Fruit fly (Drosophila melanogaster) ovary, adult (tissue): ENCODE results near the gene Dis3.

Experiments
- CG17801 ChIP-seq: fragments of 200-800 bp; optimal IDR thresholded peaks from 2 replicates; lab custom pipeline; 2019; ENCODE audit warnings: missing biosample characterization, mild to moderate bottlenecking, missing genetic modification characterization, moderate library complexity; ENCODE audit not compliant: partially characterized antibody

The Dis3 gene

DNA sequence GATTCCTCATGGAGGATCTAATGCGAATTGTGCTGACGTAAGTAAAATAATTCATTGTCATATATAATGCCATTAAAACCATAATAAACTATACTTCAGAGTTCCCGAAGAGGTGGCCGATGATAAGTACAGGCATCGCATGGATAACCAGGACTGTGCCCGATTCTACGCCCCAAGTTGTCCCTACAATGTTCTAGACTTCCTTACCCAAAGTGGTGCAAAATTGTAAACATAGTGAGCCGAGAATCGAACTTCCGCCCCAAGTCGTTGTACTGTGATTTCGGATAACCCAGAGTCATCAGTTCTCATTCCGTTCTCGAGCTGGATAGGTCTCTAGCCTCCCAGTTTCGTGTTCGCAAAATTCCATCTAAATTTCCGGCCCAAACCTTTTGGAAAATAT, 29.6 kb downstream of the Dis3 start, which contains the start of gene CG33340:
Gene CG33340 (plus strand): TSS at position 301 of the 400 bp plus-strand sequence.
- no peak for TF ChIP-seq CG17801 (GFP tag; lab: Kevin White, UChicago)

DNA sequence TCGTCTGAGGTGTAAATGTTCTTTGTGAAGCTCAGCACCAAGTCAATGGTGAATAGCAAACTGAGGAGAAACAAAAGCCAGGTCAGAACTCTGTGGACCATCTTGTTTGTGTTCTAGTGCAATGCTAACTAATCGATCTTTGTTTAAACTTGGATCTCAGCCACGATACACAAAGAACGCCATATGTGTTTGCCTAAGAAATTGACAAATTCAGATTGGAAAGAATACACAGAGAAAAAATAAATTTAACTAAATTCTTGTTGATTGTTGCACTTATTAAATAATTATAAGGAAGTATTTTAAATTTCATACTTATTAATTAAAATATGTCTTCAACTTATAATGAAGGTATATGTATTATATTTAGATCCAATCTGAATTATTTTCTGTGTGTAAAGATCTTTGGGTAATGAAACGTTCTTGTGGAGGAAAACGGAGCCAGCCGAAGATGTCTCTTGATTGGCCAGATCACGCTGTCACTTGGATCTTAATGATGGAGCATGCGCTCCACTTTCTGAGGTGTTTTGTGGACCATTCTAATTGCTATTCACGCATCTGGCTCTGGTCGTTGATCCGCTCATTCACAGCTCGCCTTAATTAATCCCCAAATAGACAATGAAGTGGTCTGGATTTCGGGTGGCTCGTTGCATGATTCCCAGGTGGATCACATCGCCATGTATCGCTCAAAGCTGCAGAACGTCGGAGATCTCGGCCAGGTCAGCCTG, 31.8 kb downstream of the Dis3 start, which contains the start of the genes CG17784 and CG13613:
Gene CG17784 (minus strand): TSS at position 101 of the 725 bp plus-strand sequence.
Gene CG13613 (plus strand): TSS at position 675 of the 725 bp plus-strand sequence.
- TF ChIP-seq CG17801 (GFP tag; lab: Kevin White, UChicago) = no peak

DNA sequence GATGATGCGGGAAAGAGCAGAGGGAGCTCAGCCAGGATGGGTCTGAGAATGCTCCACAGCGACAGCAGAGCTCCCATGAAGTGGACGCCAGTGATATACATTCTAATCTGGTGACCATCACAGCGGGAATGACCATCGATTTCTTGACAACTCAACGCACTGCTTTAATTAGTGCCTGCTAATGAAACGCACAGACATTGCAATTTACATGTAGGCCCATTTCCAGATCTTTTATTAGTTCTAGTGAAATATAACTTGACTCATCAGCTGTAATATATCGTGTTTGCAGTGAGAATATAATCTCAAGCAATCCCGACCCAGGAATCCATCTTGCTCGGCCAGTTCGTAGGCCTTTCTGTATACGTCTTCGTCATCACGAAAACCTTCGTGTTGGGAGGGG, 33.9 kb downstream of the Dis3 start, which contains the start of gene CG42811:
Gene CG42811 (minus strand): TSS at position 101 of the 400 bp plus-strand sequence.
- no peak for TF ChIP-seq CG17801 (GFP tag; lab: Kevin White, UChicago)

DNA sequence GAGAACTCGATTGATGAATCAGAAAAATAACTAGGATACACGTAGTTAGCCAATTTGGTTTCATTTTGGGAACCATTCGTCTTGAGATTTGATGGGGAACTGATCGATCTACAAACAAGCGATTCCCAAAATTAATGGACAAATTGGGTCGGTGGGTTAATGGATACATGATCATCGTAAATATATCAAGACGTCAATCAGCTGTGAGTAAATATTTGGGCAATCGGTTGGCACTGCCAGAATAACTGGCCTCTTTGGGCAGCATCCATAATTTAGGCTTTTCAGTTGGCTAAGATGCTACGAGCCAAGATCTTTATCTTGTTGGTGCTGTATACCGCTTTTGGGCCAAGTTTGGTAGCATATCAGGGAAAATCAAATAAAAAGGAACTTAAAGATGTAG, 34.8 kb downstream of the Dis3 start, which contains the start of the genes CG42812 and CG33341:
Gene CG42812 (minus strand): TSS at position 101 of the 400 bp plus-strand sequence.
Gene CG33341 (plus strand): TSS at position 295 of the 400 bp plus-strand sequence.
- TF ChIP-seq CG17801 (GFP tag; lab: Kevin White, UChicago) = no peak

dm6 chr3R:24369268-24369667, 36.0 kb downstream of the Dis3 start, which contains the start of gene CG13614:
CG13614 (plus strand) TSS chr3R:24369568.
- no peak for TF ChIP-seq CG17801 (GFP tag; lab: Kevin White, UChicago)

dm6 chr3R:24372662-24373061, 39.4 kb downstream of the Dis3 start, which contains the start of gene CG17782:
CG17782 (minus strand) TSS chr3R:24372762.
- no peak for TF ChIP-seq CG17801 (GFP tag; lab: Kevin White, UChicago)

- no peak for TF ChIP-seq CG17801 (GFP tag; lab: Kevin White, UChicago)
These were observed 42.3 kb downstream of the Dis3 start, which contains the start of gene CG17781 for dm6 chr3R:24375561-24375960. CG17781 (minus strand) TSS chr3R:24375661.

DNA sequence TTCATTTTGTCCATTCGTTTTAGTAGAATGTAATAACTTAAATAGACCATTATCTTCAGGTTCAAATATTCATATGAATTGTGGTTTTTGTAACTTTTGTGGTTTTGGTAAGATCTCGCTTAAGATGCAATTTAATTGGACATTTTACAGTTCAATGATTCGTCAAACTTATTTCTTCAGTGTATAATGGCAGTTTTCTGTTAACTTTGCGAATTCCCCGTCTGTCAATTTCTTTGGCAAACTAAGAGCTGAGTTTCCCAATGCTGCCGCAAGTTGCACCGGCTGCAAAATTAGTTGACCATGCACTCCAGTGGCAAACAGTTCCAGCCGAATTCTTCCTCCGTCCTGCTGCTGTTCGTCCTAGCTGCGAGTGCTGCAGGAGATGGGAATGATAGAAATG, 43.3 kb downstream of the Dis3 start, which contains the start of gene CG33342:
Gene CG33342 (plus strand): TSS at position 301 of the 400 bp plus-strand sequence.
- TF ChIP-seq CG17801 (GFP tag; lab: Kevin White, UChicago) = no peak

DNA sequence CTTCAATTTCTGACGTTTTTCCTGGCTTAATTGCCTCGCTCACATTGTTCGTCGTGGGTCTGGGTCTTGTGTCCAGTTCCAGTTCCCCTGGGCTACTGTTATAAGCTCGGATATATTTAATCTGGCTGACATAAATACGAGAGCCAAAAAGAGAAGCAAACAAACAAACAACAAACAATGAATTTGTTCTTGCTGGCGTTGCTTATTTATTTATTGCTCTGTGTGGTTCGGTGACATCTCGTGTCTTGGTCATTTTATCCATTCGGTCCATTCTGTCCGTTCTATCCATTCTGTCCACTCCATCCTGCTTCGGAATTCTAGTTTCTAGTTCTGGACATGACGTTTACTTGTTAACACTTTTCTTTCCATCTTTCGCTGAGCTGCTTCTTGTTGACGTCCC, 51.7 kb downstream of the Dis3 start, which contains the start of gene CG17780:
Gene CG17780 (minus strand): TSS at position 101 of the 400 bp plus-strand sequence.
- no peak for TF ChIP-seq CG17801 (GFP tag; lab: Kevin White, UChicago)

DNA sequence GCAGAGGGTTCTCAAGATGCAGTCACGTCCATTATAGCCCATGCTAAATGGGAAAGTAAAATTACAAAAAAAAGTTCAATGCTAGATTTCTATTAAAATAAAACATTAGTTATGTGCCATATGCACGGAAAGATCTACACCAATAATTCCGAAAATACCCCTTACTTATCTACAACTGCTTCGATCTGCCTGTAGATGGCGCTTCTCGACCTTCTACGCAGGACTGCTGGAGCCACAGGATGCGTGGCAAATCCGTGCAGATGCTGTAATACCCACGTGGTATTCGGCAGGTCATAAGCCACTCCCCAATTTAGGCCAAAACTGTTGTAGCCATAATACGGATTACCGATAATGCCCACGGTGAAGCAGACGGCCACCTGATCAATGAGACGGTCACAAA, 53.2 kb downstream of the Dis3 start:
- no peak for TF ChIP-seq CG17801 (GFP tag; lab: Kevin White, UChicago)
